Fruit fly (Drosophila melanogaster) whole organism, embryonic: Measurements from ENCODE around the gene Ae2.

Experiments used
- ATbp ChIP-seq: fragments of 200-800 bp; sonication (Bioruptor generic); optimal IDR thresholded peaks from 2 replicates; lab custom pipeline; 2017; ENCODE audit warnings: missing biosample characterization, mild to moderate bottlenecking, missing genetic modification characterization, missing genetic modification reagents
- B-H1 ChIP-seq: fragments of 200-800 bp; sonication (Bioruptor generic); IDR thresholded peaks from 3 replicates; pipeline ENCODE4 v1.3.6; 2022; ENCODE audit warnings: missing biosample characterization, missing genetic modification characterization
- B-H2 ChIP-seq: fragments of 200-800 bp; sonication (Bioruptor generic); optimal IDR thresholded peaks from 2 replicates; lab custom pipeline; 2018; ENCODE audit warnings: missing biosample characterization, mild to moderate bottlenecking, missing genetic modification characterization
- CG10565 ChIP-seq: fragments of 200-800 bp; sonication (Bioruptor generic); optimal IDR thresholded peaks from 3 replicates; lab custom pipeline; 2016; ENCODE audit warnings: missing biosample characterization, mild to moderate bottlenecking, missing genetic modification characterization
- CG11504 ChIP-seq: fragments of 200-800 bp; sonication (Bioruptor generic); optimal IDR thresholded peaks from 3 replicates; lab custom pipeline; 2019; ENCODE audit warnings: missing biosample characterization, mild to moderate bottlenecking, missing genetic modification characterization, moderate library complexity
- CG11560 ChIP-seq: fragments of 200-800 bp; sonication (Bioruptor generic); IDR thresholded peaks from 3 replicates; pipeline ENCODE4 v1.3.6; 2022; ENCODE audit warnings: missing biosample characterization, missing genetic modification characterization
- CG12071 ChIP-seq: fragments of 200-800 bp; sonication (Bioruptor generic); optimal IDR thresholded peaks from 3 replicates; lab custom pipeline; 2018; ENCODE audit warnings: missing biosample characterization, mild to moderate bottlenecking, missing genetic modification characterization
- CG12155 ChIP-seq: fragments of 200-800 bp; sonication (Bioruptor generic); optimal IDR thresholded peaks from 3 replicates; lab custom pipeline; 2016; ENCODE audit warnings: missing biosample characterization, missing genetic modification characterization
- CG1602 ChIP-seq: fragments of 200-800 bp; sonication (Bioruptor generic); optimal IDR thresholded peaks from 3 replicates; lab custom pipeline; 2016; ENCODE audit warnings: missing biosample characterization, missing genetic modification characterization
- CG16815 ChIP-seq: fragments of 200-800 bp; sonication (Bioruptor generic); optimal IDR thresholded peaks from 3 replicates; lab custom pipeline; 2017; ENCODE audit warnings: missing biosample characterization, mild to moderate bottlenecking, missing genetic modification characterization
- CG17612 ChIP-seq: fragments of 200-800 bp; sonication (Bioruptor generic); IDR thresholded peaks from 2 replicates; pipeline ENCODE4 v1.3.6; 2022; ENCODE audit warnings: missing biosample characterization, missing genetic modification characterization
- CG30020 ChIP-seq: fragments of 200-800 bp; optimal IDR thresholded peaks from 2 replicates; lab custom pipeline; 2019; ENCODE audit warnings: missing biosample characterization, mild to moderate bottlenecking, missing genetic modification characterization, moderate library complexity
- CG32532 ChIP-seq: fragments of 200-800 bp; sonication (Bioruptor generic); IDR thresholded peaks from 2 replicates; pipeline ENCODE4 v1.3.6; 2022; ENCODE audit warnings: missing biosample characterization, missing genetic modification characterization
- CG3281 ChIP-seq: fragments of 200-800 bp; sonication (Bioruptor generic); optimal IDR thresholded peaks from 3 replicates; lab custom pipeline; 2017; ENCODE audit warnings: missing biosample characterization, mild to moderate bottlenecking, missing genetic modification characterization
- CG34376 ChIP-seq: fragments of 200-800 bp; sonication (Bioruptor generic); optimal IDR thresholded peaks from 2 replicates; lab custom pipeline; 2018; ENCODE audit warnings: missing biosample characterization, mild to moderate bottlenecking, missing genetic modification characterization
- CG3726 ChIP-seq: fragments of 200-800 bp; sonication (Bioruptor generic); IDR thresholded peaks from 3 replicates; pipeline ENCODE4, ENCODE4 v1.3.6; 2022; ENCODE audit warnings: missing biosample characterization, missing genetic modification characterization
- CG4282 ChIP-seq: fragments of 200-800 bp; sonication (Bioruptor generic); optimal IDR thresholded peaks from 2 replicates; lab custom pipeline; 2016; ENCODE audit warnings: missing biosample characterization, missing genetic modification characterization
- CG43689 ChIP-seq: fragments of 200-800 bp; sonication (Bioruptor generic); IDR thresholded peaks from 2 replicates; pipeline ENCODE4 v1.3.6; 2022; ENCODE audit warnings: missing biosample characterization, missing genetic modification characterization
- CG6854 ChIP-seq: fragments of 200-800 bp; sonication (Bioruptor generic); optimal IDR thresholded peaks from 3 replicates; lab custom pipeline; 2017; ENCODE audit warnings: missing biosample characterization, mild to moderate bottlenecking, missing genetic modification characterization
- CG7963 ChIP-seq: fragments of 200-800 bp; sonication (Bioruptor generic); IDR thresholded peaks from 3 replicates; pipeline ENCODE4 v1.3.6; 2022; ENCODE audit warnings: missing biosample characterization, missing genetic modification characterization; ENCODE audit not compliant: partially characterized antibody
- CG8290 ChIP-seq, 3 experiments: fragments of 200-800 bp; sonication (Bioruptor generic); optimal IDR thresholded peaks; 2 replicates each; lab custom pipeline; 2016 to 2019; ENCODE audit warnings: missing biosample characterization in 3 of 3, missing genetic modification characterization in 3 of 3, mild to moderate bottlenecking in 2 of 3, moderate library complexity in 1 of 3
- CG8478 ChIP-seq: fragments of >200 bp; optimal IDR thresholded peaks from 2 replicates; lab custom pipeline; 2018
- CG9932 ChIP-seq: fragments of 200-800 bp; sonication (Bioruptor generic); IDR thresholded peaks from 2 replicates; pipeline ENCODE4 v1.3.6; 2022; ENCODE audit warnings: missing biosample characterization, missing genetic modification characterization
- CTCF ChIP-seq: fragments of 200-800 bp; sonication (Bioruptor generic); optimal IDR thresholded peaks from 2 replicates; lab custom pipeline; 2017; ENCODE audit warnings: missing biosample characterization, mild to moderate bottlenecking, missing genetic modification characterization, moderate library complexity
- CkIIα-i1 ChIP-seq: fragments of 200-800 bp; sonication (Bioruptor generic); IDR thresholded peaks from 2 replicates; pipeline ENCODE4 v1.3.6; 2022; ENCODE audit warnings: missing biosample characterization, missing genetic modification characterization
- E2f2 ChIP-seq: fragments of 200-800 bp; sonication (Bioruptor generic); IDR thresholded peaks from 2 replicates; pipeline ENCODE4 v1.3.6; 2022; ENCODE audit warnings: missing biosample characterization, missing genetic modification characterization
- Med ChIP-seq: fragments of 200-800 bp; sonication (Bioruptor generic); peaks from one replicate; lab custom pipeline; 2016; ENCODE audit warnings: missing biosample characterization, missing genetic modification characterization, mild to moderate bottlenecking, inconsistent platforms, moderate library complexity
- Mrtf ChIP-seq: fragments of 200-800 bp; sonication (Bioruptor generic); IDR thresholded peaks from 3 replicates; pipeline ENCODE4 v1.3.6; 2022; ENCODE audit warnings: missing biosample characterization, missing genetic modification characterization
- NC2α ChIP-seq: fragments of 200-800 bp; sonication (Bioruptor generic); optimal IDR thresholded peaks from 2 replicates; lab custom pipeline; 2016; ENCODE audit warnings: missing biosample characterization, missing genetic modification characterization
- NK7.1 ChIP-seq: fragments of 200-800 bp; sonication (Bioruptor generic); optimal IDR thresholded peaks from 3 replicates; lab custom pipeline; 2016; ENCODE audit warnings: missing biosample characterization, missing genetic modification characterization
- Pdp1 ChIP-seq, 2 experiments: fragments of 200-800 bp; sonication (Bioruptor generic); optimal IDR thresholded peaks; 3 replicates each; lab custom pipeline; 2016; ENCODE audit warnings: missing biosample characterization in 2 of 2, missing genetic modification characterization in 2 of 2, mild to moderate bottlenecking in 1 of 2, moderate library complexity in 1 of 2
- YL-1 ChIP-seq: fragments of 200-800 bp; sonication (Bioruptor generic); optimal IDR thresholded peaks from 3 replicates; lab custom pipeline; 2017; ENCODE audit warnings: missing biosample characterization, mild to moderate bottlenecking, missing genetic modification characterization
- bbx ChIP-seq: fragments of 200-800 bp; sonication (Bioruptor generic); IDR thresholded peaks from 2 replicates; pipeline ENCODE4 v1.3.6; 2022; ENCODE audit warnings: missing biosample characterization, missing genetic modification characterization; ENCODE audit not compliant: partially characterized antibody
- bigmax ChIP-seq: fragments of 200-800 bp; sonication (Bioruptor generic); optimal IDR thresholded peaks from 2 replicates; lab custom pipeline; 2018; ENCODE audit warnings: missing biosample characterization, mild to moderate bottlenecking, missing genetic modification characterization
- corto ChIP-seq: fragments of 200-800 bp; sonication (Bioruptor generic); optimal IDR thresholded peaks from 2 replicates; lab custom pipeline; 2016; ENCODE audit warnings: missing biosample characterization, mild to moderate bottlenecking, missing genetic modification characterization, moderate library complexity
- disco-r ChIP-seq: fragments of 200-800 bp; sonication (Bioruptor generic); optimal IDR thresholded peaks from 2 replicates; lab custom pipeline; 2016; ENCODE audit warnings: missing biosample characterization, missing genetic modification characterization
- ewg ChIP-seq: fragments of 200-800 bp; sonication (Bioruptor generic); optimal IDR thresholded peaks from 3 replicates; lab custom pipeline; 2017; ENCODE audit warnings: mild to moderate bottlenecking, missing biosample characterization, missing genetic modification reagents, missing genetic modification characterization
- fd3F ChIP-seq: fragments of 200-800 bp; sonication (Bioruptor generic); optimal IDR thresholded peaks from 2 replicates; lab custom pipeline; 2018; ENCODE audit warnings: missing biosample characterization, mild to moderate bottlenecking, missing genetic modification characterization, moderate library complexity
- gro ChIP-seq: fragments of 200-800 bp; sonication (Bioruptor generic); optimal IDR thresholded peaks from 2 replicates; lab custom pipeline; 2016; ENCODE audit warnings: missing biosample characterization, missing genetic modification characterization
- ind ChIP-seq: fragments of 200-800 bp; sonication (Bioruptor generic); optimal IDR thresholded peaks from 3 replicates; lab custom pipeline; 2016; ENCODE audit warnings: missing biosample characterization, missing genetic modification characterization
- klu ChIP-seq: fragments of 200-800 bp; sonication (Bioruptor generic); IDR thresholded peaks from 2 replicates; pipeline ENCODE4 v1.3.6; 2022; ENCODE audit warnings: missing biosample characterization, missing genetic modification characterization
- nerfin-2 ChIP-seq: fragments of 200-800 bp; sonication (Bioruptor generic); IDR thresholded peaks from 2 replicates; pipeline ENCODE4 v1.3.6; 2022; ENCODE audit warnings: missing biosample characterization, missing genetic modification characterization; ENCODE audit not compliant: partially characterized antibody
- org-1 ChIP-seq: fragments of 200-800 bp; sonication (Bioruptor generic); optimal IDR thresholded peaks from 2 replicates; lab custom pipeline; 2017; ENCODE audit warnings: missing biosample characterization, missing genetic modification characterization
- pho ChIP-seq: fragments of 200-800 bp; sonication (Bioruptor generic); optimal IDR thresholded peaks from 2 replicates; lab custom pipeline; 2016; ENCODE audit warnings: missing biosample characterization, missing genetic modification characterization
- prd ChIP-seq, 3 experiments: fragments of >200 bp in 2 of 3; fragments of 200-800 bp in 1 of 3; sonication (Bioruptor generic) in 1 of 3; optimal IDR thresholded peaks in 2 of 3; IDR thresholded peaks in 1 of 3; 2 replicates in 2 of 3; 3 replicates in 1 of 3; pipeline versions ENCODE4 v1.3.6 to Lab custom; 2017 to 2022; ENCODE audit warnings: missing biosample characterization in 1 of 3, missing genetic modification characterization in 1 of 3
- pum ChIP-seq: fragments of 200-800 bp; sonication (Bioruptor generic); optimal IDR thresholded peaks from 2 replicates; lab custom pipeline; 2016; ENCODE audit warnings: missing biosample characterization, missing genetic modification characterization
- salm ChIP-seq: fragments of 200-800 bp; sonication (Bioruptor generic); optimal IDR thresholded peaks from 2 replicates; lab custom pipeline; 2018; ENCODE audit warnings: missing biosample characterization, mild to moderate bottlenecking, missing genetic modification characterization
- sna ChIP-seq: fragments of 200-800 bp; sonication (Bioruptor generic); IDR thresholded peaks from 2 replicates; pipeline ENCODE4 v1.3.6; 2022; ENCODE audit warnings: missing biosample characterization, missing genetic modification characterization; ENCODE audit not compliant: partially characterized antibody
- stc ChIP-seq: fragments of 200-800 bp; sonication (Bioruptor generic); IDR thresholded peaks from 2 replicates; pipeline ENCODE4 v1.3.6; 2022; ENCODE audit warnings: missing biosample characterization, missing genetic modification characterization
- vvl ChIP-seq: fragments of 200-800 bp; sonication (Bioruptor generic); IDR thresholded peaks from 2 replicates; pipeline ENCODE4 v1.3.6; 2022; ENCODE audit warnings: missing biosample characterization, missing genetic modification characterization

The Ae2 gene

dm6 chr3L:9764915-9765709, 1.8 kb downstream of the Ae2 start (continued):
- no peak for TF ChIP-seq bigmax (GFP tag; lab: Kevin White, UChicago)
- TF ChIP-seq CG4282, result no peak
- no peak for TF ChIP-seq Pdp1 (GFP tag; optimal IDR thresholded peaks at IDR 0.05; lab: Kevin White, UChicago)
- TF ChIP-seq CG6854 (GFP tag; lab: Kevin White, UChicago), result no peak
- TF ChIP-seq ewg (GFP tag; lab: Kevin White, UChicago), result no peak
- no peak for TF ChIP-seq CG8290 (GFP tag; optimal IDR thresholded peaks at IDR 0.05; lab: Kevin White, UChicago)
- no peak for TF ChIP-seq CG8290 (tag; optimal IDR thresholded peaks at IDR 0.05; lab: Kevin White, UChicago)
- TF ChIP-seq CG1602 (GFP tag; lab: Kevin White, UChicago), result no peak
- no peak for TF ChIP-seq CG7963 (GFP tag; lab: Robert Waterston, UW)
- no peak for TF ChIP-seq prd (optimal IDR thresholded peaks at IDR 0.05; lab: Kevin White, UChicago)
- 0 out of 3 replicates have a peak, but pooled peaks have one; percentile 7 for TF ChIP-seq prd (GFP tag; IDR thresholded peaks at IDR 0.05; lab: Robert Waterston, UW)
- no peak for TF ChIP-seq CG17612 (GFP tag; lab: Robert Waterston, UW)
- TF ChIP-seq B-H2 (GFP tag; lab: Kevin White, UChicago), result no peak
- no peak for TF ChIP-seq CG43689 (GFP tag; lab: Robert Waterston, UW)
- no peak for TF ChIP-seq stc (GFP tag; lab: Robert Waterston, UW)
- 0 out of 2 replicates have a peak, but pooled peaks have one; percentile 26 for TF ChIP-seq CG9932 (GFP tag; lab: Robert Waterston, UW)
- TF ChIP-seq YL-1 (GFP tag; lab: Kevin White, UChicago), result no peak
- no peak for TF ChIP-seq E2f2
- no peak for TF ChIP-seq CG12155
- no peak for TF ChIP-seq NC2α
- TF ChIP-seq nerfin-2 (GFP tag; lab: Robert Waterston, UW), result no peak
- TF ChIP-seq fd3F (GFP tag; lab: Kevin White, UChicago), result no peak
- TF ChIP-seq CG10565, result no peak
- no peak for TF ChIP-seq salm (tag; lab: Kevin White, UChicago)
- TF ChIP-seq CG11560, result no peak
- no peak for TF ChIP-seq B-H1 (GFP tag; lab: Robert Waterston, UW)
- TF ChIP-seq bbx (GFP tag; lab: Robert Waterston, UW), result no peak
- no peak for TF ChIP-seq Mrtf (GFP tag; lab: Robert Waterston, UW)
- TF ChIP-seq CG3726, result no peak
- TF ChIP-seq CTCF (GFP tag; lab: Kevin White, UChicago), result no peak
- peak; percentile 46; the same call in 1 of the 2 replicates for TF ChIP-seq vvl (GFP tag; lab: Robert Waterston, UW)
- no peak for TF ChIP-seq ATbp (GFP tag; lab: Kevin White, UChicago)
- TF ChIP-seq pho (GFP tag; lab: Kevin White, UChicago), result no peak
- no peak for TF ChIP-seq org-1 (GFP tag; lab: Kevin White, UChicago)
- no peak for TF ChIP-seq disco-r (GFP tag; lab: Kevin White, UChicago)
- TF ChIP-seq CkIIα-i1, result no peak
- no peak for TF ChIP-seq klu (GFP tag; lab: Robert Waterston, UW)
- no peak for TF ChIP-seq NK7.1 (GFP tag; lab: Kevin White, UChicago)
- TF ChIP-seq ind (GFP tag; lab: Kevin White, UChicago), result no peak
- TF ChIP-seq CG34376 (GFP tag; lab: Kevin White, UChicago), result no peak
- TF ChIP-seq sna (GFP tag; lab: Robert Waterston, UW), result no peak
- TF ChIP-seq CG32532 (GFP tag; lab: Robert Waterston, UW), result no peak
- TF ChIP-seq CG11504, result peak; percentile 31
- no peak for TF ChIP-seq CG16815 (GFP tag; lab: Kevin White, UChicago)
- TF ChIP-seq corto, result no peak
- peak; percentile 48 for TF ChIP-seq Med (GFP tag; lab: Kevin White, UChicago)
- TF ChIP-seq CG8478 (lab: Kevin White, UChicago), result no peak
- no peak for TF ChIP-seq CG3281
- no peak for TF ChIP-seq CG12071
- TF ChIP-seq CG30020, result no peak
- no peak for TF ChIP-seq gro (GFP tag; lab: Kevin White, UChicago)
- no peak for TF ChIP-seq pum (GFP tag; lab: Kevin White, UChicago)
